Worm (Caenorhabditis elegans) whole organism, late embryonic: ENCODE data around the gene srw-145.

Source experiments
- C08G9.2 ChIP-seq: sonication (generic microtip); optimal IDR thresholded peaks from 2 replicates; lab custom pipeline; 2016; ENCODE audit warnings: mild to moderate bottlenecking, missing genetic modification characterization, moderate library complexity, missing compliant biosample characterization
- C38D4.7 ChIP-seq: fragments of 200-800 bp; sonication (Bioruptor generic); optimal IDR thresholded peaks from 2 replicates; lab custom pipeline; 2018; ENCODE audit warnings: mild to moderate bottlenecking, missing genetic modification characterization, moderate library complexity, missing compliant biosample characterization
- F13H6.1 ChIP-seq: sonication (generic microtip); optimal IDR thresholded peaks from 2 replicates; lab custom pipeline; 2016; ENCODE audit warnings: missing genetic modification characterization, missing compliant biosample characterization
- K02D7.2 ChIP-seq: sonication (generic microtip); optimal IDR thresholded peaks from 2 replicates; lab custom pipeline; 2017; ENCODE audit warnings: mild to moderate bottlenecking, missing genetic modification characterization, missing compliant biosample characterization
- K09A11.1 ChIP-seq: sonication (generic microtip); optimal IDR thresholded peaks from 2 replicates; lab custom pipeline; 2017; ENCODE audit warnings: antibody characterized with exemption, mild to moderate bottlenecking, missing genetic modification characterization, missing compliant biosample characterization; ENCODE audit not compliant: insufficient read depth
- T23F11.4 ChIP-seq: fragments of 200-800 bp; sonication (Bioruptor generic); optimal IDR thresholded peaks from 2 replicates; lab custom pipeline; 2018; ENCODE audit warnings: mild to moderate bottlenecking, missing genetic modification characterization, missing compliant biosample characterization
- Y22D7AL.16 ChIP-seq: sonication (generic microtip); optimal IDR thresholded peaks from 2 replicates; lab custom pipeline; 2016; ENCODE audit warnings: missing genetic modification characterization, missing compliant biosample characterization
- ahr-1 ChIP-seq: sonication (generic microtip); optimal IDR thresholded peaks from 2 replicates; lab custom pipeline; 2016; ENCODE audit warnings: missing genetic modification characterization, missing compliant biosample characterization
- ama-1 ChIP-seq: fragments of 150-350 bp; optimal IDR thresholded peaks from 2 replicates; lab custom pipeline; 2014
- ceh-22 ChIP-seq: sonication (generic microtip); optimal IDR thresholded peaks from 2 replicates; lab custom pipeline; 2017; ENCODE audit warnings: missing biosample characterization, missing genetic modification characterization
- ceh-34 ChIP-seq: sonication (generic microtip); optimal IDR thresholded peaks from 2 replicates; lab custom pipeline; 2016; ENCODE audit warnings: mild to moderate bottlenecking, missing genetic modification characterization, missing compliant biosample characterization
- ceh-6 ChIP-seq: fragments of 200-800 bp; sonication (Bioruptor generic); optimal IDR thresholded peaks from 2 replicates; lab custom pipeline; 2018; ENCODE audit warnings: mild to moderate bottlenecking, missing genetic modification characterization, missing compliant biosample characterization
- che-1 ChIP-seq: sonication (generic microtip); optimal IDR thresholded peaks from 2 replicates; lab custom pipeline; 2016; ENCODE audit warnings: mild to moderate bottlenecking, missing genetic modification characterization, missing compliant biosample characterization
- dmd-4 ChIP-seq: sonication (generic microtip); optimal IDR thresholded peaks from 2 replicates; lab custom pipeline; 2016; ENCODE audit warnings: borderline replicate concordance, missing genetic modification characterization, missing compliant biosample characterization
- dve-1 ChIP-seq: sonication (generic microtip); optimal IDR thresholded peaks from 2 replicates; lab custom pipeline; 2017; ENCODE audit warnings: antibody characterized with exemption, mild to moderate bottlenecking, missing genetic modification characterization, missing compliant biosample characterization
- elt-2 ChIP-seq: sonication (generic microtip); optimal IDR thresholded peaks from 2 replicates; lab custom pipeline; 2016; ENCODE audit warnings: missing genetic modification reagents, missing genetic modification characterization, missing compliant biosample characterization
- ets-4 ChIP-seq: sonication (generic microtip); optimal IDR thresholded peaks from 2 replicates; lab custom pipeline; 2016; ENCODE audit warnings: missing genetic modification characterization, missing compliant biosample characterization
- eyg-1 ChIP-seq: sonication (generic microtip); optimal IDR thresholded peaks from 2 replicates; lab custom pipeline; 2016; ENCODE audit warnings: missing genotype, missing genetic modification characterization, missing compliant biosample characterization
- fax-1 ChIP-seq: sonication (generic microtip); optimal IDR thresholded peaks from 2 replicates; lab custom pipeline; 2016; ENCODE audit warnings: missing genotype, missing genetic modification characterization, missing compliant biosample characterization
- fkh-10 ChIP-seq: fragments of 150-350 bp; optimal IDR thresholded peaks from 2 replicates; lab custom pipeline; 2014; ENCODE audit warnings: missing biosample characterization, missing genetic modification reagents, missing genetic modification characterization
- hlh-15 ChIP-seq: sonication (generic microtip); optimal IDR thresholded peaks from 2 replicates; lab custom pipeline; 2016; ENCODE audit warnings: missing genetic modification characterization, missing compliant biosample characterization
- hlh-8 ChIP-seq: sonication (generic microtip); optimal IDR thresholded peaks from 2 replicates; lab custom pipeline; 2016; ENCODE audit warnings: missing genotype, missing genetic modification characterization, missing compliant biosample characterization
- lin-11 ChIP-seq: fragments of 200-800 bp; sonication (Bioruptor generic); optimal IDR thresholded peaks from 2 replicates; lab custom pipeline; 2018; ENCODE audit warnings: mild to moderate bottlenecking, missing genetic modification characterization, missing compliant biosample characterization
- madf-2 ChIP-seq: sonication (generic microtip); optimal IDR thresholded peaks from 2 replicates; lab custom pipeline; 2017; ENCODE audit warnings: missing genetic modification characterization, missing compliant biosample characterization
- mec-3 ChIP-seq: sonication (generic microtip); optimal IDR thresholded peaks from 2 replicates; lab custom pipeline; 2016; ENCODE audit warnings: borderline replicate concordance, missing genetic modification characterization, missing compliant biosample characterization
- nfya-1 ChIP-seq: sonication (generic microtip); optimal IDR thresholded peaks from 2 replicates; lab custom pipeline; 2017; ENCODE audit warnings: missing genetic modification characterization, mild to moderate bottlenecking, missing compliant biosample characterization, antibody characterized with exemption, moderate library complexity
- nhr-11 ChIP-seq: fragments of 150-350 bp; optimal IDR thresholded peaks from 2 replicates; lab custom pipeline; 2014; ENCODE audit warnings: missing biosample characterization, missing genetic modification characterization
- odd-2 ChIP-seq: sonication (generic microtip); optimal IDR thresholded peaks from 2 replicates; lab custom pipeline; 2017; ENCODE audit warnings: antibody characterized with exemption, mild to moderate bottlenecking, missing genetic modification characterization, missing compliant biosample characterization
- pag-3 ChIP-seq: sonication (generic microtip); optimal IDR thresholded peaks from 2 replicates; lab custom pipeline; 2016; ENCODE audit warnings: missing compliant biosample characterization, missing genetic modification characterization, borderline replicate concordance
- pat-9 ChIP-seq: fragments of 200-800 bp; sonication (Bioruptor generic); optimal IDR thresholded peaks from 2 replicates; lab custom pipeline; 2018; ENCODE audit warnings: mild to moderate bottlenecking, missing genetic modification characterization, moderate library complexity, missing compliant biosample characterization
- pha-2 ChIP-seq: sonication (generic microtip); optimal IDR thresholded peaks from 2 replicates; lab custom pipeline; 2017; ENCODE audit warnings: mild to moderate bottlenecking, missing genetic modification characterization, missing compliant biosample characterization
- pha-4 ChIP-seq: fragments of 150-350 bp; optimal IDR thresholded peaks from 2 replicates; lab custom pipeline; 2018; ENCODE audit warnings: missing biosample characterization, missing genetic modification reagents, missing genetic modification characterization
- pqm-1 ChIP-seq: sonication (generic microtip); optimal IDR thresholded peaks from 2 replicates; lab custom pipeline; 2016; ENCODE audit warnings: missing genetic modification characterization, missing compliant biosample characterization
- pros-1 ChIP-seq: fragments of 150-350 bp; optimal IDR thresholded peaks from 2 replicates; lab custom pipeline; 2014; ENCODE audit warnings: missing biosample characterization, missing genetic modification reagents, missing genetic modification characterization
- ref-2 ChIP-seq: sonication (generic microtip); optimal IDR thresholded peaks from 2 replicates; lab custom pipeline; 2016; ENCODE audit warnings: missing genetic modification characterization, missing compliant biosample characterization
- sdc-2 ChIP-seq: sonication (generic microtip); optimal IDR thresholded peaks from 2 replicates; lab custom pipeline; 2016; ENCODE audit warnings: missing genotype, missing genetic modification characterization, missing compliant biosample characterization
- sox-2 ChIP-seq: fragments of 200-800 bp; sonication (Bioruptor generic); IDR thresholded peaks from 2 replicates; pipeline ENCODE4 v1.3.6; 2022; ENCODE audit warnings: missing genetic modification reagents, missing genetic modification characterization, missing compliant biosample characterization
- sox-4 ChIP-seq: sonication (generic microtip); optimal IDR thresholded peaks from 2 replicates; lab custom pipeline; 2017; ENCODE audit warnings: mild to moderate bottlenecking, missing genetic modification characterization, inconsistent platforms, missing compliant biosample characterization
- syd-9 ChIP-seq: sonication (generic microtip); optimal IDR thresholded peaks from 2 replicates; lab custom pipeline; 2016; ENCODE audit warnings: mild to moderate bottlenecking, missing genetic modification characterization, moderate library complexity, missing compliant biosample characterization
- ttx-3 ChIP-seq: sonication (generic microtip); optimal IDR thresholded peaks from 2 replicates; lab custom pipeline; 2016; ENCODE audit warnings: missing genetic modification reagents, missing genetic modification characterization, missing compliant biosample characterization
- unc-3 ChIP-seq, 2 experiments: fragments of 200-800 bp in 1 of 2; sonication (Bioruptor generic) in 1 of 2; sonication (generic microtip) in 1 of 2; conservative IDR thresholded peaks in 1 of 2; optimal IDR thresholded peaks in 1 of 2; 2 replicates each; pipeline versions ENCODE4 v1.3.6 to Lab custom; 2016 to 2022; ENCODE audit warnings: missing compliant biosample characterization in 2 of 2, missing genetic modification characterization in 2 of 2, missing genetic modification reagents in 1 of 2
- unc-42 ChIP-seq: sonication (generic microtip); optimal IDR thresholded peaks from 2 replicates; lab custom pipeline; 2016; ENCODE audit warnings: missing genotype, missing genetic modification characterization, missing compliant biosample characterization

Gene srw-145

DNA sequence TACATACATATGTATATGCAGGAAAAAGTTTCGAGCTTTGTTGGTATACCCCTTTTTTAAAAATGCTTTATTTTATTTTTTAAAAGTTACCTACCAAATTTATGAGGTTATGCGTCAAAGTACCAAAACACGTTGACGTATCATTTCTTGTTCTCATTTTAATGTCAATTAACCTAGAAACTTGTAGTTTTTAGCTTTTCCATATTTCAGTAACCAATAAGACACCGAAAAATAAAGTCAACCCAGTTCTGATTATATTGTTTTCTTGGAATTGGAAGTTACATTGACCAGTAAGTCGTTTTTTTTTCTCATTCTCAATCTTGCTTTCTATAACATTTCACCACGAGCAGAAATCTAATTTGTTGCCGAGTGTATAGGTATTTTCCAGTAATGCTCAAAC lies at the start of gene srw-145:
Gene srw-145 (plus strand): TSS at position 301 of the 400 bp plus-strand sequence.
- TF ChIP-seq ref-2 (no peak), F13H6.1 (no peak), pqm-1 (tag; lab: Kevin White, UChicago) (no peak), lin-11 (tag; lab: Kevin White, UChicago) (no peak), ahr-1 (tag; lab: Kevin White, UChicago) (no peak)

DNA sequence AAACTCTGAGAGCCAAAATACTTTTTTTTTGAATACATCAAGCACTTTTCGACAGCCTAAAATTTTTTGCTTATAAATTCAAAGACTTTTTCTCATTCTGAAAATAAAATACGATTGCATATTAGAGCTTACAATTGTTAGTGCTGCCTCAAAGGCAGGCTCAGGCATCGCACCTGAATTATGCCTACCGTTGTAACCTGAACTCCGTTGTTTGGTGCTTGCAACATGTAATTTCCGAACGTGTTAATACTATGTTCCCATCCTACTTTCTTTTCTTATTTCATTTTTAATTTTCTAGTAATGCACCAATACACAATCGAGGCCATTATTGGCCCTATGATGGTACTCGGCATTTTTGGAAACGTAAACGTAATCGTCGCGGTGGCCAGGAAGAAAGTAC lies 49.6 kb upstream of the srw-145 start, which contains the start of gene srsx-19:
Gene srsx-19 (plus strand): TSS at position 301 of the 400 bp plus-strand sequence.
- TF ChIP-seq K09A11.1 (no peak), C38D4.7 (no peak), unc-3 (GFP tag; conservative IDR thresholded peaks at IDR 0.05; lab: Robert Waterston, UW) (no peak), unc-3 (tag; optimal IDR thresholded peaks at IDR 0.05; lab: Kevin White, UChicago) (no peak), hlh-15 (tag; lab: Kevin White, UChicago) (no peak), mec-3 (tag; lab: Kevin White, UChicago) (no peak), fkh-10 (GFP tag; lab: Kevin White, UChicago) (no peak), T23F11.4 (GFP tag; lab: Kevin White, UChicago) (no peak), pha-4 (no peak), ceh-6 (GFP tag; lab: Kevin White, UChicago) (no peak), sox-4 (no peak), K02D7.2 (tag; lab: Kevin White, UChicago) (no peak), sdc-2 (tag; lab: Kevin White, UChicago) (no peak), ceh-22 (tag; lab: Kevin White, UChicago) (no peak), ttx-3 (no peak), pros-1 (tag; lab: Kevin White, UChicago) (no peak), C08G9.2 (no peak), odd-2 (tag; lab: Kevin White, UChicago) (no peak), ceh-34 (tag; lab: Kevin White, UChicago) (no peak)
- TF ChIP-seq, all 69 proteins: peak for 0

DNA sequence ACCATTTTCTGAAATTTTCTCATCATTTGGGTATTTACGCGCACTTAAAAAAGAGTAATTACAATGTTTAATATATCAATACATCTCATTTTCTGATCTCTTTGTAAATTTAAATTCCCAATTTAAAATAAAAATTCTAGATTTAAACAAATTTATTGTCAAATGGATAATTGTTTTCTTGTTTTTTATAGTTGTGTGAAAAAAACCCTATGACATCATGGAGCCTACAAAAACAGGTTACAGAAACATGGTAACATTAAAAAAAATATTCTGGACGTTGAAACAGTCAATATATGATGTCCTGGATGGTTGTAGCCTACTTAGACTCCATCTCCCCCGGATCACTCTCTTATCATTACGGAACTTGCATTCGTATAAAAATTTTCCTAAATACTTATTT lies 47.4 kb upstream of the srw-145 start, which contains the start of gene spp-12:
Gene spp-12 (plus strand): TSS at position 301 of the 400 bp plus-strand sequence.
- TF ChIP-seq nfya-1 (tag; lab: Kevin White, UChicago) (no peak), odd-2 (tag; lab: Kevin White, UChicago) (no peak), F13H6.1 (no peak), pqm-1 (tag; lab: Kevin White, UChicago) (no peak), unc-42 (tag; lab: Kevin White, UChicago) (no peak), ahr-1 (tag; lab: Kevin White, UChicago) (no peak), ceh-34 (tag; lab: Kevin White, UChicago) (no peak), ceh-22 (tag; lab: Kevin White, UChicago) (no peak), elt-2 (no peak), T23F11.4 (GFP tag; lab: Kevin White, UChicago) (no peak), che-1 (tag; lab: Kevin White, UChicago) (no peak), eyg-1 (no peak), hlh-8 (tag; lab: Kevin White, UChicago) (no peak), ref-2 (no peak), ttx-3 (no peak)

DNA sequence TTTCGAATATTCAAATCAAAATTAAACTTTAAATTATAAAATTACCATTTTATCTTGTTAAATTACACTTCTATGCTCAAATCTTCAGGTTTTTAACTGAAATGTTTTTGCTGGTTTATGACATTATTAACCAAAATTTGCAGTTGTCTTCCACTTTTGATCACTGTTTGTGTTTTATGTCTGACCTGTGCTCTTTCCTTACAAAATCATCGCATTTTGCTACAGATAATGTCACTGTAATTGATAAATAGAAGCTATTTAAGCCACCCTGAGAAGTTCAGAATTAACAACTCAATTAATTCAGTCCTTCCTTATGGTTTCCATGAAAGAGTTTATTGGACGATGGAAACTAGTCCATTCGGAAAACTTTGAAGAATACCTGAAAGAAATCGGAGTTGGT lies 46.5 kb upstream of the srw-145 start, which contains the start of gene lbp-8:
Gene lbp-8 (plus strand): TSS at position 301 of the 400 bp plus-strand sequence.
- TF ChIP-seq pag-3 (tag; lab: Kevin White, UChicago) (no peak), nhr-11 (tag; lab: Kevin White, UChicago) (no peak), fax-1 (tag; lab: Kevin White, UChicago) (no peak)

DNA sequence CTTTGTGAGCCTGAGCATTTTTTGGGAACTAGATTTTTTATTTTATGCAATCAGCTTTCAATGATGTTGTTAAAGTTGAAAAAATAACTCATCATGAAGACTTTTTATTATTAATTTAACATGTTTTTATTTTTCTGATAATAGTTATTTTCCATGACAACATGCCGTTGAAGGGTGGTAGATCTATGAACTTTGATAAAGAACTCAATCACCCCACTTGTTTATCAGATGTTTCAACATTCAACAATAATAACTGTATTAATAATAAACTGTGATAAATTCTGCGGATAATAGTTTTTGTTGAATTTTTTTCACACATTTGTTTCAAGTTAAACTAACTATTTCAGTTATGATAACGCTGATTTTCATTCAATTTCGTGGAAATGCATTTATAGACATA lies 45.5 kb upstream of the srw-145 start:
- TF ChIP-seq K09A11.1 (no peak), ahr-1 (tag; lab: Kevin White, UChicago) (no peak), madf-2 (tag; lab: Kevin White, UChicago) (no peak), odd-2 (tag; lab: Kevin White, UChicago) (no peak), ceh-34 (tag; lab: Kevin White, UChicago) (no peak), nfya-1 (tag; lab: Kevin White, UChicago) (no peak), ets-4 (tag; lab: Kevin White, UChicago) (no peak), dve-1 (tag; lab: Kevin White, UChicago) (no peak), C08G9.2 (no peak), sox-2 (no peak), dmd-4 (tag; lab: Kevin White, UChicago) (no peak), fax-1 (tag; lab: Kevin White, UChicago) (no peak), ama-1 (lab: Kevin White, UChicago) (no peak), pha-2 (tag; lab: Kevin White, UChicago) (no peak), syd-9 (tag; lab: Kevin White, UChicago) (no peak), pat-9 (tag; lab: Kevin White, UChicago) (no peak), Y22D7AL.16 (tag; lab: Kevin White, UChicago) (no peak)
